In genomic region chrV:2575716-2576115, ce11 we compare ENCODE assay signal across 2 worm cellular contexts.
TF ChIP-seq lines count a peak whose summit lies in the region.

No protein-coding gene starts in this region.

TF ChIP-seq in whole organism, L4 larva, 104 proteins besides CTCF, POLR2A, EP300 and RAD21:
- TF ChIP-seq dpl-1 (GFP tag; optimal IDR thresholded peaks at IDR 0.05; lab: Kevin White, UChicago) (no peak), set-16 (GFP tag; IDR thresholded peaks at IDR 0.05; lab: Robert Waterston, UW) (peak; percentile 73), ceh-32 (tag; optimal IDR thresholded peaks at IDR 0.05; lab: Kevin White, UChicago; ENCODE audit: poor library complexity) (no peak), Y105C5A.15 (GFP tag; IDR thresholded peaks at IDR 0.05; lab: Robert Waterston, UW) (0 out of 2 replicates have a peak, but pooled peaks have one; percentile 40), madf-5 (GFP tag; IDR thresholded peaks at IDR 0.05; lab: Robert Waterston, UW) (0 out of 4 replicates have a peak, but pooled peaks of 1 of the 2 experiments have one; percentile 5), ZK337.2 (GFP tag; IDR thresholded peaks at IDR 0.05; lab: Robert Waterston, UW) (no peak), ama-1 (optimal IDR thresholded peaks at IDR 0.05; lab: Kevin White, UChicago) (no peak), aly-2 (tag; optimal IDR thresholded peaks at IDR 0.05; lab: Kevin White, UChicago) (no peak)

TF ChIP-seq in whole organism, young adult, 124 proteins besides CTCF, POLR2A, EP300 and RAD21:
- no peak for TF ChIP-seq K11D2.4 (GFP tag; IDR thresholded peaks at IDR 0.05; lab: Robert Waterston, UW)
- TF ChIP-seq hmg-1.2 (GFP tag; IDR thresholded peaks at IDR 0.05; lab: Robert Waterston, UW) = peak; percentile 53
- TF ChIP-seq mcd-1 (GFP tag; IDR thresholded peaks at IDR 0.05; lab: Robert Waterston, UW) = 0 out of 2 replicates have a peak, but pooled peaks have one; percentile 14
- TF ChIP-seq egl-44 (GFP tag; IDR thresholded peaks at IDR 0.05; lab: Robert Waterston, UW) = no peak
- 0 out of 2 replicates have a peak, but pooled peaks have one; percentile 27 for TF ChIP-seq egl-18 (GFP tag; IDR thresholded peaks at IDR 0.05; lab: Robert Waterston, UW)
- no peak for TF ChIP-seq ceh-40 (GFP tag; IDR thresholded peaks at IDR 0.05; lab: Robert Waterston, UW)
- TF ChIP-seq dox-1 (GFP tag; IDR thresholded peaks at IDR 0.05; lab: Robert Waterston, UW) = no peak
- peak; percentile 79 for TF ChIP-seq zfh-2 (GFP tag; conservative IDR thresholded peaks at IDR 0.05; lab: Robert Waterston, UW)
- no peak for TF ChIP-seq unc-62 (GFP tag; optimal IDR thresholded peaks at IDR 0.05; lab: Kevin White, UChicago)
- TF ChIP-seq Y56A3A.18 (GFP tag; IDR thresholded peaks at IDR 0.05; lab: Robert Waterston, UW) = no peak
- TF ChIP-seq F52B5.7 (tag; optimal IDR thresholded peaks at IDR 0.05; lab: Kevin White, UChicago) = no peak
- peak; percentile 32 for TF ChIP-seq snpc-1.1 (tag; optimal IDR thresholded peaks at IDR 0.05; lab: Kevin White, UChicago; ENCODE audit: insufficient read depth)
- TF ChIP-seq snpc-4 (GFP tag; optimal IDR thresholded peaks at IDR 0.05; lab: Kevin White, UChicago) = no peak
- peak in 2 of 4 experiments; percentile 63 to 80 for TF ChIP-seq snpc-4 (tag; optimal IDR thresholded peaks at IDR 0.05; lab: Kevin White, UChicago)
- no peak for TF ChIP-seq zim-3 (tag; optimal IDR thresholded peaks at IDR 0.05; lab: Kevin White, UChicago)
- no peak for TF ChIP-seq unc-130 (GFP tag; optimal IDR thresholded peaks at IDR 0.05; lab: Kevin White, UChicago)
TF ChIP-seq in whole organism, young adult: peak in this region for 6.
